Worm (Caenorhabditis elegans) whole organism, mixed stage, embryonic: ENCODE measurements around the gene C16C8.21.
"Not testable (repeated sequence)": the region's sequence is repeated elsewhere in the genome, so short reads cannot be mapped to it uniquely, and the experiment has no call there.

Source experiments
- ceh-39 ChIP-seq: fragments of 150-350 bp; optimal IDR thresholded peaks from 2 replicates; lab custom pipeline; 2014; ENCODE audit warnings: missing biosample characterization, missing genetic modification characterization
- mab-5 ChIP-seq: fragments of 150-350 bp; optimal IDR thresholded peaks from 2 replicates; lab custom pipeline; 2014; ENCODE audit warnings: missing biosample characterization, missing genetic modification characterization
- nhr-2 ChIP-seq: fragments of 150-350 bp; optimal IDR thresholded peaks from 2 replicates; lab custom pipeline; 2014; ENCODE audit warnings: missing biosample characterization, missing genetic modification characterization

The C16C8.21 gene

ce11 chrII:3490797-3491196 lies 42.8 kb downstream of the C16C8.21 start, which contains the start of gene fbxb-112:
TSS of gene fbxb-112 (plus strand) at chrII:3491097.
- TF ChIP-seq nhr-2 (tag; lab: Kevin White, UChicago); mab-5; ceh-39: not testable (repeated sequence)
